Fruit fly (Drosophila melanogaster) whole organism, embryonic: Measurements from ENCODE around the gene CG44303.

ENCODE experiments used
- Antp ChIP-seq: fragments of 200-800 bp; sonication (Bioruptor generic); optimal IDR thresholded peaks from 3 replicates; lab custom pipeline; 2016; ENCODE audit warnings: missing biosample characterization, missing genetic modification characterization
- CG10654 ChIP-seq: fragments of 200-800 bp; sonication (Bioruptor generic); optimal IDR thresholded peaks from 2 replicates; lab custom pipeline; 2016; ENCODE audit warnings: missing biosample characterization, missing genetic modification characterization
- CG12155 ChIP-seq: fragments of 200-800 bp; sonication (Bioruptor generic); optimal IDR thresholded peaks from 3 replicates; lab custom pipeline; 2016; ENCODE audit warnings: missing biosample characterization, missing genetic modification characterization
- CG12659 ChIP-seq: fragments of 200-800 bp; sonication (Bioruptor generic); optimal IDR thresholded peaks from 3 replicates; lab custom pipeline; 2017; ENCODE audit warnings: mild to moderate bottlenecking, missing biosample characterization, missing genetic modification reagents, missing genetic modification characterization
- CG13123 ChIP-seq: fragments of 200-800 bp; sonication (Bioruptor generic); optimal IDR thresholded peaks from 2 replicates; lab custom pipeline; 2016; ENCODE audit warnings: missing biosample characterization, missing genetic modification characterization
- CG15269 ChIP-seq: fragments of 200-800 bp; sonication (Bioruptor generic); optimal IDR thresholded peaks from 2 replicates; lab custom pipeline; 2018; ENCODE audit warnings: missing biosample characterization, mild to moderate bottlenecking, missing genetic modification characterization, moderate library complexity
- CG15601 ChIP-seq: fragments of 200-800 bp; sonication (Bioruptor generic); optimal IDR thresholded peaks from 3 replicates; lab custom pipeline; 2019; ENCODE audit warnings: missing biosample characterization, mild to moderate bottlenecking, missing genetic modification characterization, moderate library complexity
- CG1602 ChIP-seq: fragments of 200-800 bp; sonication (Bioruptor generic); optimal IDR thresholded peaks from 3 replicates; lab custom pipeline; 2016; ENCODE audit warnings: missing biosample characterization, missing genetic modification characterization
- CG16813 ChIP-seq: fragments of 200-800 bp; sonication (Bioruptor generic); IDR thresholded peaks from 3 replicates; pipeline ENCODE4 v1.3.6; 2022; ENCODE audit warnings: missing biosample characterization, missing genetic modification characterization; ENCODE audit not compliant: partially characterized antibody
- CG18764 ChIP-seq: fragments of 200-800 bp; sonication (Bioruptor generic); optimal IDR thresholded peaks from 3 replicates; lab custom pipeline; 2016; ENCODE audit warnings: missing biosample characterization, missing genetic modification characterization
- CG2889 ChIP-seq: fragments of 200-800 bp; sonication (Bioruptor generic); IDR thresholded peaks from 3 replicates; pipeline ENCODE4 v1.3.6; 2022; ENCODE audit warnings: missing biosample characterization, missing genetic modification characterization
- CG30431 ChIP-seq: fragments of 200-800 bp; sonication (Bioruptor generic); optimal IDR thresholded peaks from 2 replicates; lab custom pipeline; 2017; ENCODE audit warnings: missing biosample characterization, missing genetic modification characterization
- CG3065 ChIP-seq: fragments of 200-800 bp; sonication (Bioruptor generic); optimal IDR thresholded peaks from 2 replicates; lab custom pipeline; 2016; ENCODE audit warnings: missing biosample characterization, missing genetic modification characterization
- CG3163 ChIP-seq: fragments of 200-800 bp; sonication (Bioruptor generic); optimal IDR thresholded peaks from 3 replicates; lab custom pipeline; 2016; ENCODE audit warnings: missing biosample characterization, missing genetic modification characterization
- CG32532 ChIP-seq: fragments of 200-800 bp; sonication (Bioruptor generic); IDR thresholded peaks from 2 replicates; pipeline ENCODE4 v1.3.6; 2022; ENCODE audit warnings: missing biosample characterization, missing genetic modification characterization
- CG4707 ChIP-seq: fragments of 200-800 bp; sonication (Bioruptor generic); optimal IDR thresholded peaks from 2 replicates; lab custom pipeline; 2018; ENCODE audit warnings: missing biosample characterization, mild to moderate bottlenecking, missing genetic modification characterization, moderate library complexity
- CG8089 ChIP-seq: fragments of 200-800 bp; sonication (Bioruptor generic); optimal IDR thresholded peaks from 3 replicates; lab custom pipeline; 2016; ENCODE audit warnings: missing biosample characterization, missing genetic modification characterization
- D19A ChIP-seq: fragments of 200-800 bp; optimal IDR thresholded peaks from 3 replicates; lab custom pipeline; 2019; ENCODE audit warnings: missing biosample characterization, mild to moderate bottlenecking, missing genetic modification characterization, moderate library complexity
- ERR ChIP-seq: fragments of 200-800 bp; sonication (Bioruptor generic); optimal IDR thresholded peaks from 2 replicates; lab custom pipeline; 2016; ENCODE audit warnings: missing biosample characterization, missing genetic modification characterization
- GATAe ChIP-seq: fragments of 200-800 bp; sonication (Bioruptor generic); conservative IDR thresholded peaks from 2 replicates; pipeline ENCODE4 v1.3.6; 2022; ENCODE audit warnings: missing biosample characterization, missing genetic modification characterization
- H2.0 ChIP-seq: fragments of 200-800 bp; sonication (Bioruptor generic); IDR thresholded peaks from 2 replicates; pipeline ENCODE4 v1.3.6; 2022; ENCODE audit warnings: missing biosample characterization, missing genetic modification characterization
- HLH54F ChIP-seq: fragments of 200-800 bp; sonication (Bioruptor generic); optimal IDR thresholded peaks from 3 replicates; lab custom pipeline; 2016; ENCODE audit warnings: missing biosample characterization, missing genetic modification characterization
- Hmr ChIP-seq: fragments of 200-800 bp; sonication (Bioruptor generic); optimal IDR thresholded peaks from 3 replicates; lab custom pipeline; 2017; ENCODE audit warnings: mild to moderate bottlenecking, missing biosample characterization, missing genetic modification reagents, missing genetic modification characterization
- Kr ChIP-seq: fragments of 200-800 bp; sonication (Bioruptor generic); optimal IDR thresholded peaks from 2 replicates; lab custom pipeline; 2017; ENCODE audit warnings: missing biosample characterization, mild to moderate bottlenecking, missing genetic modification characterization
- MTF-1 ChIP-seq: fragments of 200-800 bp; sonication (Bioruptor generic); optimal IDR thresholded peaks from 2 replicates; lab custom pipeline; 2018; ENCODE audit warnings: missing biosample characterization, mild to moderate bottlenecking, missing genetic modification characterization, borderline replicate concordance
- Med ChIP-seq: fragments of 200-800 bp; sonication (Bioruptor generic); peaks from one replicate; lab custom pipeline; 2016; ENCODE audit warnings: missing biosample characterization, missing genetic modification characterization, mild to moderate bottlenecking, inconsistent platforms, moderate library complexity
- Meics ChIP-seq: fragments of 200-800 bp; sonication (Bioruptor generic); optimal IDR thresholded peaks from 2 replicates; lab custom pipeline; 2017; ENCODE audit warnings: missing biosample characterization, mild to moderate bottlenecking, missing genetic modification characterization
- Myb ChIP-seq: fragments of 200-800 bp; sonication (Bioruptor generic); optimal IDR thresholded peaks from 2 replicates; lab custom pipeline; 2016; ENCODE audit warnings: missing biosample characterization, missing genetic modification characterization
- Nf-YB ChIP-seq: fragments of 200-800 bp; sonication (Bioruptor generic); optimal IDR thresholded peaks from 3 replicates; lab custom pipeline; 2019; ENCODE audit warnings: missing biosample characterization, mild to moderate bottlenecking, missing genetic modification characterization, moderate library complexity
- Ssrp ChIP-seq: fragments of 200-800 bp; sonication (Bioruptor generic); optimal IDR thresholded peaks from 2 replicates; lab custom pipeline; 2018; ENCODE audit warnings: missing biosample characterization, mild to moderate bottlenecking, missing genetic modification characterization, moderate library complexity
- YL-1 ChIP-seq: fragments of 200-800 bp; sonication (Bioruptor generic); optimal IDR thresholded peaks from 3 replicates; lab custom pipeline; 2017; ENCODE audit warnings: missing biosample characterization, mild to moderate bottlenecking, missing genetic modification characterization
- al ChIP-seq: fragments of 200-800 bp; sonication (Bioruptor generic); IDR thresholded peaks from 2 replicates; pipeline ENCODE4 v1.3.6; 2022; ENCODE audit warnings: missing biosample characterization, missing genetic modification characterization
- bbx ChIP-seq: fragments of 200-800 bp; sonication (Bioruptor generic); IDR thresholded peaks from 2 replicates; pipeline ENCODE4 v1.3.6; 2022; ENCODE audit warnings: missing biosample characterization, missing genetic modification characterization; ENCODE audit not compliant: partially characterized antibody
- cad ChIP-seq: fragments of >200 bp; optimal IDR thresholded peaks from 2 replicates; lab custom pipeline; 2017; ENCODE audit warnings: missing biosample characterization, missing genetic modification characterization
- ci ChIP-seq: fragments of 200-800 bp; sonication (Bioruptor generic); IDR thresholded peaks from 3 replicates; pipeline ENCODE4 v1.3.6; 2022; ENCODE audit warnings: missing biosample characterization, missing genetic modification characterization
- disco-r ChIP-seq: fragments of 200-800 bp; sonication (Bioruptor generic); optimal IDR thresholded peaks from 2 replicates; lab custom pipeline; 2016; ENCODE audit warnings: missing biosample characterization, missing genetic modification characterization
- grn ChIP-seq: fragments of 200-800 bp; sonication (Bioruptor generic); optimal IDR thresholded peaks from 3 replicates; lab custom pipeline; 2017; ENCODE audit warnings: missing biosample characterization, missing genetic modification characterization
- ham ChIP-seq: fragments of 200-800 bp; sonication (Bioruptor generic); IDR thresholded peaks from 2 replicates; pipeline ENCODE4 v1.3.6; 2022; ENCODE audit warnings: missing biosample characterization, missing genetic modification characterization
- hkb ChIP-seq, 2 experiments: fragments of 200-800 bp in 1 of 2; fragments of >200 bp in 1 of 2; sonication (Bioruptor generic) in 1 of 2; IDR thresholded peaks in 1 of 2; optimal IDR thresholded peaks in 1 of 2; 2 replicates each; pipeline versions ENCODE4 v1.3.6 to Lab custom; 2017 to 2022; ENCODE audit warnings: missing biosample characterization in 1 of 2, missing genetic modification characterization in 1 of 2
- p53 ChIP-seq: fragments of 200-800 bp; sonication (Bioruptor generic); optimal IDR thresholded peaks from 2 replicates; lab custom pipeline; 2016; ENCODE audit warnings: missing biosample characterization, missing genetic modification characterization
- pan ChIP-seq, 4 experiments: fragments of >200 bp in 3 of 4; fragments of 200-800 bp in 1 of 4; sonication (Bioruptor generic) in 1 of 4; optimal IDR thresholded peaks in 3 of 4; IDR thresholded peaks in 1 of 4; 2 replicates each; pipeline versions ENCODE4 v1.3.6 to Lab custom; 2017 to 2022; ENCODE audit warnings: missing biosample characterization in 2 of 4, missing genetic modification characterization in 2 of 4, mixed read lengths in 1 of 4
- pzg ChIP-seq: fragments of 200-800 bp; sonication (Bioruptor generic); optimal IDR thresholded peaks from 3 replicates; lab custom pipeline; 2018; ENCODE audit warnings: missing biosample characterization, mild to moderate bottlenecking, missing genetic modification characterization, moderate library complexity
- sc ChIP-seq, 3 experiments: fragments of >200 bp in 2 of 3; fragments of 200-800 bp in 1 of 3; sonication (Bioruptor generic) in 1 of 3; optimal IDR thresholded peaks; 2 replicates in 2 of 3; 3 replicates in 1 of 3; lab custom pipeline; 2017; ENCODE audit warnings: mild to moderate bottlenecking in 1 of 3, missing biosample characterization in 1 of 3, missing genetic modification characterization in 1 of 3, missing genetic modification reagents in 1 of 3
- schlank ChIP-seq: fragments of 200-800 bp; sonication (Bioruptor generic); optimal IDR thresholded peaks from 2 replicates; lab custom pipeline; 2018; ENCODE audit warnings: missing biosample characterization, mild to moderate bottlenecking, missing genetic modification characterization
- scrt ChIP-seq: fragments of 200-800 bp; sonication (Bioruptor generic); optimal IDR thresholded peaks from 2 replicates; lab custom pipeline; 2018; ENCODE audit warnings: missing biosample characterization, mild to moderate bottlenecking, missing genetic modification characterization, moderate library complexity
- sens-2 ChIP-seq: fragments of 200-800 bp; sonication (Bioruptor generic); IDR thresholded peaks from 2 replicates; pipeline ENCODE4 v1.3.6; 2022; ENCODE audit warnings: missing biosample characterization, missing genetic modification characterization
- sqz ChIP-seq: fragments of 200-800 bp; sonication (Bioruptor generic); optimal IDR thresholded peaks from 3 replicates; lab custom pipeline; 2018; ENCODE audit warnings: missing biosample characterization, mild to moderate bottlenecking, missing genetic modification characterization
- tap ChIP-seq: fragments of 200-800 bp; optimal IDR thresholded peaks from 3 replicates; lab custom pipeline; 2019; ENCODE audit warnings: missing biosample characterization, mild to moderate bottlenecking, missing genetic modification characterization, moderate library complexity
- unpg ChIP-seq: fragments of 200-800 bp; sonication (Bioruptor generic); optimal IDR thresholded peaks from 3 replicates; lab custom pipeline; 2018; ENCODE audit warnings: missing biosample characterization, mild to moderate bottlenecking, missing genetic modification characterization, moderate library complexity

Gene CG44303

dm6 chrX:6696467-6696866, 9.2 kb upstream of the CG44303 start (continued):
- TF ChIP-seq Antp (GFP tag; lab: Kevin White, UChicago) (peak; percentile 32), unpg (GFP tag; lab: Kevin White, UChicago) (peak; percentile 75), Meics (GFP tag; lab: Kevin White, UChicago) (peak; percentile 84), CG18764 (GFP tag; lab: Kevin White, UChicago) (peak; percentile 8), Nf-YB (GFP tag; lab: Kevin White, UChicago) (peak; percentile 50), CG3065 (no peak), Med (GFP tag; lab: Kevin White, UChicago) (peak; percentile 86), disco-r (GFP tag; lab: Kevin White, UChicago) (peak; percentile 29), cad (no peak), p53 (no peak), scrt (GFP tag; lab: Kevin White, UChicago) (peak; percentile 79), CG4707 (GFP tag; lab: Kevin White, UChicago) (peak; percentile 26), D19A (tag; lab: Kevin White, UChicago) (peak; percentile 52), grn (no peak), Kr (no peak), hkb (optimal IDR thresholded peaks at IDR 0.05; lab: Kevin White, UChicago) (no peak), hkb (GFP tag; IDR thresholded peaks at IDR 0.05; lab: Robert Waterston, UW) (peak; percentile 86), ERR (GFP tag; lab: Kevin White, UChicago) (peak; percentile 18), schlank (tag; lab: Kevin White, UChicago) (peak; percentile 53), CG2889 (GFP tag; lab: Robert Waterston, UW) (0 out of 3 replicates have a peak, but pooled peaks have one; percentile 7), ham (GFP tag; lab: Robert Waterston, UW) (no peak), pzg (no peak), CG16813 (GFP tag; lab: Robert Waterston, UW) (no peak), CG10654 (no peak), YL-1 (GFP tag; lab: Kevin White, UChicago) (peak; percentile 4), CG1602 (GFP tag; lab: Kevin White, UChicago) (peak; percentile 8), CG32532 (GFP tag; lab: Robert Waterston, UW) (peak; percentile 72; the same call in 1 of the 2 replicates), al (0 out of 2 replicates have a peak, but pooled peaks have one; percentile 28), CG8089 (peak; percentile 29), CG30431 (GFP tag; lab: Kevin White, UChicago) (peak; percentile 42), Hmr (peak; percentile 87), pan (optimal IDR thresholded peaks at IDR 0.05; lab: Kevin White, UChicago) (no peak), pan (GFP tag; optimal IDR thresholded peaks at IDR 0.05 in 1 of 2, IDR thresholded peaks at IDR 0.05 in 1 of 2) (peak in 1 of 2 experiments; percentile 76), Myb (GFP tag; lab: Kevin White, UChicago) (peak; percentile 45), Ssrp (peak; percentile 30), sens-2 (GFP tag; lab: Robert Waterston, UW) (peak; percentile 75), GATAe (GFP tag; lab: Robert Waterston, UW) (no peak), sqz (GFP tag; lab: Kevin White, UChicago) (peak; percentile 43), CG13123 (no peak), CG15601 (peak; percentile 62), sc (optimal IDR thresholded peaks at IDR 0.05; lab: Kevin White, UChicago) (no peak), sc (GFP tag; optimal IDR thresholded peaks at IDR 0.05; lab: Kevin White, UChicago) (no peak), H2.0 (GFP tag; lab: Robert Waterston, UW) (0 out of 2 replicates have a peak, but pooled peaks have one; percentile 26), MTF-1 (GFP tag; lab: Kevin White, UChicago) (peak; percentile 47), tap (tag; lab: Kevin White, UChicago) (peak; percentile 54), ci (GFP tag; lab: Robert Waterston, UW) (peak; percentile 86), CG3163 (peak; percentile 18), HLH54F (GFP tag; lab: Kevin White, UChicago) (peak; percentile 54), CG15269 (tag; lab: Kevin White, UChicago) (peak; percentile 74), bbx (GFP tag; lab: Robert Waterston, UW) (no peak), CG12155 (GFP tag; lab: Kevin White, UChicago) (peak; percentile 52), CG12659 (GFP tag; lab: Kevin White, UChicago) (peak; percentile 72)
